Worm (Caenorhabditis elegans): ENCODE measurements around the gene F17C11.22.

F17C11.22 gene

DNA sequence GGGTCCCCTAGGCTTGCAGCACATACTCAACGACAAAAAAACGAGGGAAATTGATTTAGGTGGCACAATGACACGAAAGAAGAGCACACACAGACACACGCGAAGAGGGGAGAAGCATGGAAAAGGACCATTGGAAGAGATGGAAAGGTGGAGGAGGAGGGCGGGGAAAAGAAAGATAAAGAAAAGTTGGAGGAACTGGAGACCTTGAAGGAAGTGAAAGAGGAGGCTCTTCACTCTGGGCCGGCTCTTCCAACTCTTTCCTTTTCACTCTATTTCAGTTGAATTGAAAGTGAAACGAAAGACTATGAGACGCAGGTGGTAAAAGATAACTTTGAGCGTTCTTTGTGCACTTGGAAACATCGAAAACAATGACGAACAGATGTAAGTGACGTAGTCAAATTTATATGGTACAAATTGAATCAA is 8.5 kb downstream of the F17C11.22 start (continued):
- TF ChIP-seq zfp-3 (GFP tag; conservative IDR thresholded peaks at IDR 0.05) (no peak), mep-1 (tag; optimal IDR thresholded peaks at IDR 0.05) (peak; percentile 60), dmd-6 (GFP tag; IDR thresholded peaks at IDR 0.05) (peak; percentile 58), ctbp-1 (GFP tag; IDR thresholded peaks at IDR 0.05) (peak; percentile 84), ceh-82 (tag; optimal IDR thresholded peaks at IDR 0.05) (no peak), mxl-2 (GFP tag; conservative IDR thresholded peaks at IDR 0.05) (no peak), ceh-20 (GFP tag; IDR thresholded peaks at IDR 0.05) (peak; percentile 56), mxl-3 (GFP tag; optimal IDR thresholded peaks at IDR 0.05) (peak; percentile 29), spr-1 (tag; optimal IDR thresholded peaks at IDR 0.05) (no peak), Y5F2A.4 (GFP tag; optimal IDR thresholded peaks at IDR 0.05) (no peak), F26F4.8 (GFP tag; conservative IDR thresholded peaks at IDR 0.05) (no peak), ztf-11 (tag; optimal IDR thresholded peaks at IDR 0.05) (no peak), dpl-1 (GFP tag; optimal IDR thresholded peaks at IDR 0.05) (peak; percentile 6), nhr-10 (tag; optimal IDR thresholded peaks at IDR 0.05) (no peak), rbr-2 (tag; optimal IDR thresholded peaks at IDR 0.05) (peak; percentile 65), egl-27 (tag; optimal IDR thresholded peaks at IDR 0.05) (no peak), dmd-9 (GFP tag; IDR thresholded peaks at IDR 0.05) (no peak), ZK337.2 (GFP tag; IDR thresholded peaks at IDR 0.05) (no peak), nhr-42 (GFP tag; IDR thresholded peaks at IDR 0.05) (peak; percentile 65; the same call in 1 of the 2 replicates), mdt-29 (GFP tag; IDR thresholded peaks at IDR 0.05) (no peak), ZK546.5 (tag; optimal IDR thresholded peaks at IDR 0.05) (no peak), ces-1 (GFP tag; optimal IDR thresholded peaks at IDR 0.05) (peak; percentile 68), ceh-28 (tag; optimal IDR thresholded peaks at IDR 0.05) (no peak), lsy-2 (tag; optimal IDR thresholded peaks at IDR 0.05) (peak; percentile 24 to 57), madf-5 (GFP tag; IDR thresholded peaks at IDR 0.05) (no peak), set-16 (GFP tag; IDR thresholded peaks at IDR 0.05) (peak; percentile 45), jun-1 (tag; optimal IDR thresholded peaks at IDR 0.05) (no peak), Y48G9A.11 (GFP tag; IDR thresholded peaks at IDR 0.05) (no peak), lir-3 (tag; optimal IDR thresholded peaks at IDR 0.05) (no peak), cey-2 (tag; optimal IDR thresholded peaks at IDR 0.05; ENCODE audit: borderline replicate concordance, insufficient read depth) (no peak), lin-39 (tag; optimal IDR thresholded peaks at IDR 0.05) (no peak), mdl-1 (tag; optimal IDR thresholded peaks at IDR 0.05) (peak in 1 of 2 experiments; percentile 2), lim-7 (GFP tag; IDR thresholded peaks at IDR 0.05) (no peak), nhr-111 (GFP tag; optimal IDR thresholded peaks at IDR 0.05) (no peak), saeg-2 (GFP tag; IDR thresholded peaks at IDR 0.05) (no peak), nhr-77 (tag; optimal IDR thresholded peaks at IDR 0.05) (no peak), unc-130 (GFP tag; optimal IDR thresholded peaks at IDR 0.05) (no peak), zag-1 (tag; optimal IDR thresholded peaks at IDR 0.05) (peak; percentile 12), dmd-8 (GFP tag; IDR thresholded peaks at IDR 0.05) (no peak), hlh-30 (tag; optimal IDR thresholded peaks at IDR 0.05; ENCODE audit: insufficient read depth) (no peak), hmg-1.1 (GFP tag; IDR thresholded peaks at IDR 0.05) (peak; percentile 64; the same call in 1 of the 2 replicates), ceh-62 (tag; optimal IDR thresholded peaks at IDR 0.05) (no peak), T20F7.1 (GFP tag; optimal IDR thresholded peaks at IDR 0.05) (peak; percentile 25), egl-43 (GFP tag; IDR thresholded peaks at IDR 0.05) (0 out of 2 replicates have a peak, but pooled peaks have one; percentile 50), Y75B8A.6 (GFP tag; IDR thresholded peaks at IDR 0.05) (no peak), zfp-2 (tag; optimal IDR thresholded peaks at IDR 0.05) (no peak), mes-2 (tag; optimal IDR thresholded peaks at IDR 0.05; ENCODE audit: poor library complexity, severe bottlenecking) (peak; percentile 7), nhr-102 (tag; optimal IDR thresholded peaks at IDR 0.05) (no peak), lin-38 (GFP tag; IDR thresholded peaks at IDR 0.05) (peak; percentile 60), aly-2 (tag; optimal IDR thresholded peaks at IDR 0.05) (no peak), lin-29 (GFP tag; IDR thresholded peaks at IDR 0.05) (no peak)

All from whole organism, L4 larva.